Worm (Caenorhabditis elegans) whole organism, mixed stage, embryonic: ENCODE results near the gene spot-1.

ENCODE experiments used
- blmp-1 ChIP-seq: fragments of 150-350 bp; optimal IDR thresholded peaks from 2 replicates; lab custom pipeline; 2014; ENCODE audit warnings: missing biosample characterization, missing genetic modification characterization
- elt-1 ChIP-seq: sonication (generic microtip); optimal IDR thresholded peaks from 2 replicates; lab custom pipeline; 2017; ENCODE audit warnings: missing genetic modification characterization, mild to moderate bottlenecking, missing compliant biosample characterization, antibody characterized with exemption, moderate library complexity, borderline replicate concordance; ENCODE audit not compliant: insufficient read depth
- lin-13 ChIP-seq: fragments of 150-350 bp; optimal IDR thresholded peaks from 2 replicates; lab custom pipeline; 2014; ENCODE audit warnings: missing biosample characterization, missing genetic modification characterization
- lin-32 ChIP-seq: fragments of 200-800 bp; sonication (Bioruptor generic); optimal IDR thresholded peaks from 2 replicates; lab custom pipeline; 2018; ENCODE audit warnings: mild to moderate bottlenecking, missing genetic modification characterization, missing compliant biosample characterization
- nhr-12 ChIP-seq: fragments of 150-350 bp; optimal IDR thresholded peaks from 2 replicates; lab custom pipeline; 2014; ENCODE audit warnings: missing biosample characterization, missing genetic modification characterization
- nhr-237 ChIP-seq: fragments of 150-350 bp; optimal IDR thresholded peaks from 2 replicates; lab custom pipeline; 2014; ENCODE audit warnings: missing biosample characterization, missing genetic modification characterization
- unc-62 ChIP-seq: fragments of 150-350 bp; optimal IDR thresholded peaks from 2 replicates; lab custom pipeline; 2014; ENCODE audit warnings: missing biosample characterization, missing genetic modification reagents, missing genetic modification characterization
- ztf-11 ChIP-seq: fragments of 150-350 bp; optimal IDR thresholded peaks from 2 replicates; lab custom pipeline; 2014; ENCODE audit warnings: missing biosample characterization, missing genetic modification characterization

ce11 chrIII:7239416-7239815, 37.7 kb downstream of the spot-1 start:
- TF ChIP-seq blmp-1 (tag; lab: Kevin White, UChicago) (no peak), nhr-12 (tag; lab: Kevin White, UChicago) (no peak), elt-1 (no peak), ztf-11 (tag; lab: Kevin White, UChicago) (no peak), lin-13 (no peak), unc-62 (GFP tag; lab: Kevin White, UChicago) (no peak), nhr-237 (tag; lab: Kevin White, UChicago) (no peak), lin-32 (GFP tag; lab: Kevin White, UChicago) (no peak)
